Worm (Caenorhabditis elegans) whole organism, L4 larva: ENCODE results near the gene hlh-4.

Experiments
- ceh-32 ChIP-seq: sonication (generic microtip); optimal IDR thresholded peaks from 2 replicates; lab custom pipeline; 2016; ENCODE audit warnings: mild to moderate bottlenecking, missing genetic modification characterization, missing compliant biosample characterization; ENCODE audit not compliant: poor library complexity
- daf-16 ChIP-seq, 3 experiments: sonication (generic microtip); optimal IDR thresholded peaks; 2 replicates each; lab custom pipeline; 2016 to 2017; ENCODE audit warnings: missing genetic modification characterization in 3 of 3, missing genetic modification reagents in 3 of 3, mild to moderate bottlenecking in 2 of 3, missing compliant biosample characterization in 2 of 3, missing biosample characterization in 1 of 3, moderate library complexity in 1 of 3
- lin-39 ChIP-seq: fragments of 150-350 bp; optimal IDR thresholded peaks from 2 replicates; lab custom pipeline; 2014; ENCODE audit warnings: missing biosample characterization, missing genetic modification reagents, missing genetic modification characterization

DNA sequence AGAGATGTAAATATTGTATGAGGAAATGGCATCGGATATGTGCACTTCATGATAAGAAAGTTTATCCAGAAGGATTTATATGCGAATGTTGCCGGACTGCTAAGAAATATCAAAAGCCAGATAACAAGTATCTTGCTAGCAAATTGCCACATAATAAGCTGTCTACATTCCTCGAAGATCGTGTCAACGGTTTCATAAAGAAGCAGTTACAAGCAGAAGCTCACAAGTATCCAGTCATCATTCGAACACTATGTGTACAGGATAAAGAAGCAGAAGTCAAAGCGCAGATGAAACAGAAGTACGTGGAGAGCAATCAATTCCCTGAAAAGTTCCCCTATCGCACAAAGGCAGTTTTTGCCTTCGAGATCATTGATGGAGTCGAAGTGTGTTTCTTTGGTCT, 31.7 kb upstream of the hlh-4 start:
- TF ChIP-seq ceh-32 (tag; lab: Kevin White, UChicago) (no peak), daf-16 (GFP tag; optimal IDR thresholded peaks at IDR 0.05; lab: Kevin White, UChicago) (no peak), daf-16 (tag; optimal IDR thresholded peaks at IDR 0.05; lab: Kevin White, UChicago) (no peak), lin-39 (tag; lab: Kevin White, UChicago) (no peak)
